Fruit fly (Drosophila melanogaster): Measurements from ENCODE around the gene Sytbeta.

Sytbeta gene

DNA sequence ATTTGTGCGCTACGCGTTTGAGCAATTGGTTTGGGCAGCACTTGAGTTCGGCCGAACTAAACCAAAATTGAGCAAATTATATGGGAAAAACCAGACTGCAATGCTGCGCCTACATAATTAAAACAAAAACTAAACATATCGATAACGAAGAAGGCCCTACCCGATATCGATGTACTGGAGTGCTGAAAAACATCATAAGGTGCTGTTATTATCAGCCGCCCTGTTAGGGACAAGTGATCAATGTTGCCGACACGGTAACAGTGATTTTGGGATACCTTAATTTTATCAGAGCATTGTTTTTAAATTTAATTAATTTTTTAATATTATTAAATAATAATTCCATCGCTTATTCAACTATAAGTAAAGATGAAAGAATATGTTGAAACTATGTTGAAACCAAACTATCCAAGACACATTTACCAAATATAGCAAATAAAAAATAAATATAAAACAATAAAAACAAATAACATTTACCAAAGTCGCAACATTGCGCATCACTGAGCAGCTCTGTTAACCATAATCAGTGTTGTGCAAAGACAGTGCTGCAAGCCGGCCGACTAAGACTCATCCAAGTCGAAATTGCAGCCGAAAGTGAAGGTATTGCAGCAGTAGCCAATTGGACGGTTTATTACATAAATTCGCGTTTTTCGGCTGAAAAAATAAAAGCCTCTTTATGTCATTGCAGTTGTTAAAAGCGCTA lies 30.0 kb upstream of the Sytbeta start, which contains the start of the genes sstn, Plp and GlyRS:
Gene sstn (minus strand): TSS at position 131 of the 700 bp plus-strand sequence.
Gene Plp (minus strand): TSS at position 136 of the 700 bp plus-strand sequence.
Gene GlyRS (plus strand): TSS at position 554 of the 700 bp plus-strand sequence.
- TF ChIP-seq Hr78 (GFP tag; optimal IDR thresholded peaks at IDR 0.05): no peak
- TF ChIP-seq brk (GFP tag; optimal IDR thresholded peaks at IDR 0.05): peak; percentile 11
- no peak for TF ChIP-seq CrebA (GFP tag; optimal IDR thresholded peaks at IDR 0.05; ENCODE audit: borderline replicate concordance)
- TF ChIP-seq sv (GFP tag; optimal IDR thresholded peaks at IDR 0.05): peak; percentile 26
- peak; percentile 50 for TF ChIP-seq psq (GFP tag; optimal IDR thresholded peaks at IDR 0.05)
- TF ChIP-seq usp (GFP tag; optimal IDR thresholded peaks at IDR 0.05): no peak
- TF ChIP-seq h (GFP tag; optimal IDR thresholded peaks at IDR 0.05): peak; percentile 61
- TF ChIP-seq sage (GFP tag; optimal IDR thresholded peaks at IDR 0.05): peak; percentile 48
- TF ChIP-seq fru (GFP tag; optimal IDR thresholded peaks at IDR 0.05): peak; percentile 45
- no peak for TF ChIP-seq tai (GFP tag; optimal IDR thresholded peaks at IDR 0.05)
- TF ChIP-seq lola (GFP tag; optimal IDR thresholded peaks at IDR 0.05): peak; percentile 46
- TF ChIP-seq Hr83 (GFP tag; optimal IDR thresholded peaks at IDR 0.05; ENCODE audit: poor library complexity, severe bottlenecking): no peak
- peak; percentile 66 for TF ChIP-seq Myc (optimal IDR thresholded peaks at IDR 0.05)
- peak; percentile 21 for TF ChIP-seq CG9705 (GFP tag; optimal IDR thresholded peaks at IDR 0.05)
- peak in 1 of 2 experiments; percentile 61 for TF ChIP-seq foxo (GFP tag; optimal IDR thresholded peaks at IDR 0.05)
- TF ChIP-seq ey (GFP tag; optimal IDR thresholded peaks at IDR 0.05): peak; percentile 14
- no peak for TF ChIP-seq N (GFP tag; optimal IDR thresholded peaks at IDR 0.05)
- TF ChIP-seq br (GFP tag; optimal IDR thresholded peaks at IDR 0.05): no peak
- peak; percentile 35 for TF ChIP-seq Sp1 (GFP tag; optimal IDR thresholded peaks at IDR 0.05)
- no peak for TF ChIP-seq Vsx2 (GFP tag; optimal IDR thresholded peaks at IDR 0.05; ENCODE audit: partially characterized antibody)
- TF ChIP-seq dsf (GFP tag; optimal IDR thresholded peaks at IDR 0.05; ENCODE audit: borderline replicate concordance): peak; percentile 33
- no peak for TF ChIP-seq Rel (GFP tag; optimal IDR thresholded peaks at IDR 0.05)
- no peak for TF ChIP-seq Rel (tag; optimal IDR thresholded peaks at IDR 0.05)
- no peak for TF ChIP-seq pan (optimal IDR thresholded peaks at IDR 0.05)
- TF ChIP-seq HLH106 (tag; optimal IDR thresholded peaks at IDR 0.05): peak; percentile 59
- TF ChIP-seq rgr (GFP tag; optimal IDR thresholded peaks at IDR 0.05): peak; percentile 48
- no peak for TF ChIP-seq Abd-B (GFP tag; optimal IDR thresholded peaks at IDR 0.05)
- TF ChIP-seq Jra (GFP tag; optimal IDR thresholded peaks at IDR 0.05): no peak
- peak; percentile 54 for TF ChIP-seq dmrt93B (GFP tag; optimal IDR thresholded peaks at IDR 0.05)
- TF ChIP-seq OdsH (GFP tag; optimal IDR thresholded peaks at IDR 0.05): peak; percentile 41
- TF ChIP-seq CG32264 (GFP tag; optimal IDR thresholded peaks at IDR 0.05): no peak
- TF ChIP-seq Hnf4 (GFP tag; optimal IDR thresholded peaks at IDR 0.05): peak; percentile 28
- no peak for TF ChIP-seq dl (GFP tag; optimal IDR thresholded peaks at IDR 0.05; ENCODE audit: insufficient read depth in 1 of 2, partially characterized antibody in 2 of 2)
- TF ChIP-seq jim (GFP tag; optimal IDR thresholded peaks at IDR 0.05): no peak
- TF ChIP-seq woc (GFP tag; optimal IDR thresholded peaks at IDR 0.05): peak; percentile 74

DNA sequence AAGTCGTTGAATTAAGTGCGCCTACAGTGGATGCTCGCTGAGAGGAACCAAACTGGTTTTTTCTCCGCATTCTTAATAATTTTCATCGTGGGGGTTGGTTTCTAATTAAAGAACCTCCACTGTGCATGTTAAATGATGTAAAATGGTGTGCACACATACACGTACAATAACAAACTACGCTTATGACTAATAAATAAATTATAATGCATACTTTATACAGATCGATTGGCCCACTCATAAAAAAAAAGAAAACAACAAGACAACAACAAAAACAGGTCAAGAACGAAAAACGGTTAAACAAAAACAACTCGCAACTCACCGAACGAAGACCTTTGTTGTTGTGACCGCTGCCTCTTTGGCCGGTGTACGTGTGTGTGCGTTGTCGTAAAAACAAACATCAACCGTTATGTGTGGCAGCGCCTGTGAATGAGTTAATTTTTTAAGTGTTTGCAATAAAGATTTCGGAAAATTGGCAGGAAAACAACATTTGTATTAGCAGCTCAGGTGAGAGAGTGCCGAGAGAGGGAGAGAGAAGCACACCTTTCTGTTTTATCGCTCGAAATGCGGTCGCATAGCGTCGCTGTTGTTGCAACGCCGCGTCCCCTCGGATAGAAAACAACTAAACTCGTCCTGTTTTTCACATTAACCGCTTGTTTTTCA lies 29.3 kb upstream of the Sytbeta start:
- TF ChIP-seq h (GFP tag; optimal IDR thresholded peaks at IDR 0.05): peak; percentile 50
- no peak for TF ChIP-seq dl (GFP tag; optimal IDR thresholded peaks at IDR 0.05; ENCODE audit: insufficient read depth in 1 of 2, partially characterized antibody in 2 of 2)
- no peak for TF ChIP-seq Vsx2 (GFP tag; optimal IDR thresholded peaks at IDR 0.05; ENCODE audit: partially characterized antibody)
- TF ChIP-seq tai (GFP tag; optimal IDR thresholded peaks at IDR 0.05): no peak
- peak; percentile 5 for TF ChIP-seq Jra (GFP tag; optimal IDR thresholded peaks at IDR 0.05)
- no peak for TF ChIP-seq Hnf4 (GFP tag; optimal IDR thresholded peaks at IDR 0.05)
- TF ChIP-seq brk (GFP tag; optimal IDR thresholded peaks at IDR 0.05): peak; percentile 26
- TF ChIP-seq ey (GFP tag; optimal IDR thresholded peaks at IDR 0.05): peak; percentile 29
- no peak for TF ChIP-seq Sp1 (GFP tag; optimal IDR thresholded peaks at IDR 0.05)
- TF ChIP-seq CG32264 (GFP tag; optimal IDR thresholded peaks at IDR 0.05): no peak
- peak; percentile 21 for TF ChIP-seq rgr (GFP tag; optimal IDR thresholded peaks at IDR 0.05)
- TF ChIP-seq Abd-B (GFP tag; optimal IDR thresholded peaks at IDR 0.05): no peak
- no peak for TF ChIP-seq CrebA (GFP tag; optimal IDR thresholded peaks at IDR 0.05; ENCODE audit: borderline replicate concordance)
- TF ChIP-seq psq (GFP tag; optimal IDR thresholded peaks at IDR 0.05): peak; percentile 0
- no peak for TF ChIP-seq GATAd (GFP tag; optimal IDR thresholded peaks at IDR 0.05)
- TF ChIP-seq sage (GFP tag; optimal IDR thresholded peaks at IDR 0.05): peak; percentile 28
- TF ChIP-seq Dfd (GFP tag; optimal IDR thresholded peaks at IDR 0.05): no peak
- no peak for TF ChIP-seq foxo (GFP tag; optimal IDR thresholded peaks at IDR 0.05)
- no peak for TF ChIP-seq pan (optimal IDR thresholded peaks at IDR 0.05)
- no peak for TF ChIP-seq HLH106 (tag; optimal IDR thresholded peaks at IDR 0.05)
- TF ChIP-seq br (GFP tag; optimal IDR thresholded peaks at IDR 0.05): peak; percentile 26
- TF ChIP-seq usp (GFP tag; optimal IDR thresholded peaks at IDR 0.05): no peak
- no peak for TF ChIP-seq Dif (GFP tag; optimal IDR thresholded peaks at IDR 0.05; ENCODE audit: partially characterized antibody)
- no peak for TF ChIP-seq sv (GFP tag; optimal IDR thresholded peaks at IDR 0.05)
- TF ChIP-seq Myc (optimal IDR thresholded peaks at IDR 0.05): no peak
- TF ChIP-seq N (GFP tag; optimal IDR thresholded peaks at IDR 0.05): no peak
- peak; percentile 2 for TF ChIP-seq woc (GFP tag; optimal IDR thresholded peaks at IDR 0.05)
- TF ChIP-seq Hr83 (GFP tag; optimal IDR thresholded peaks at IDR 0.05; ENCODE audit: poor library complexity, severe bottlenecking): peak; percentile 6
- TF ChIP-seq fru (GFP tag; optimal IDR thresholded peaks at IDR 0.05): peak; percentile 18
- TF ChIP-seq Mio (GFP tag; optimal IDR thresholded peaks at IDR 0.05): no peak
- no peak for TF ChIP-seq dmrt93B (GFP tag; optimal IDR thresholded peaks at IDR 0.05)
- peak; percentile 15 for TF ChIP-seq OdsH (GFP tag; optimal IDR thresholded peaks at IDR 0.05)
- TF ChIP-seq Hr78 (GFP tag; optimal IDR thresholded peaks at IDR 0.05): no peak
- TF ChIP-seq lola (GFP tag; optimal IDR thresholded peaks at IDR 0.05): no peak
- TF ChIP-seq Rel (GFP tag; optimal IDR thresholded peaks at IDR 0.05): no peak
- no peak for TF ChIP-seq Rel (tag; optimal IDR thresholded peaks at IDR 0.05)
- TF ChIP-seq CG9705 (GFP tag; optimal IDR thresholded peaks at IDR 0.05): peak; percentile 4
- no peak for TF ChIP-seq jim (GFP tag; optimal IDR thresholded peaks at IDR 0.05)
- no peak for TF ChIP-seq dsf (GFP tag; optimal IDR thresholded peaks at IDR 0.05; ENCODE audit: borderline replicate concordance)

All from whole organism, wandering third instar larva.